Fruit fly (Drosophila melanogaster): ENCODE measurements around the gene CG43294.

- TF ChIP-seq Myc (optimal IDR thresholded peaks at IDR 0.05) (no peak), insv (optimal IDR thresholded peaks at IDR 0.05) (no peak), h (optimal IDR thresholded peaks at IDR 0.05) (no peak), ttk (optimal IDR thresholded peaks at IDR 0.05) (no peak)
These were observed 4.9 kb upstream of the CG43294 start, which contains the start of gene obst-G for dm6 chr3L:11953217-11953616.
